Fruit fly (Drosophila melanogaster) whole organism, larva: ENCODE data around the gene mag.
"Not testable (repeated sequence)": the region's sequence is repeated elsewhere in the genome, so short reads cannot be mapped to it uniquely, and the experiment has no call there.

Experiments
- noc ChIP-seq: fragments of 200-800 bp; sonication (Bioruptor generic); optimal IDR thresholded peaks from 3 replicates; lab custom pipeline; 2019; ENCODE audit warnings: missing biosample characterization, mild to moderate bottlenecking, missing genetic modification characterization, moderate library complexity

Gene mag

DNA sequence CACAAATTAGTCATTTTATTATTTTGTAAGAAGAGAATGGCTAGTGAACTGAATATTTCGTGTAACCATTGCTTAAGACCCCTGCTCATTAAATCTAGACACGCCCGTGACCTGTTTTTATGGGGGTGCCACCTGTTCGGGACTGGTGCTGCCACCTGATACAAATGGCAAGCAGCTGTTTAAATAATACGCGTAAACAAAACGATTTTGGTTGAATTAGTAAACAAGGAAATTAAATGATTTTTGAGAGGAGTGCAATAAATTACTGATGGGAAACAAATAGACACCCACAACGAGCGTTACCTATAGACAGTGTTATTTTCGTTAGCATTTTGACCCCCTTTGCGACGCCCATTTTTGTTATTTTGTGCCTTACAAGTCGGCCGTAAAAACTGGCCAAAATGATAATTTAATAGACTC lies 14.3 kb downstream of the mag start:
- TF ChIP-seq noc (tag; lab: Kevin White, UChicago) = peak; percentile 88

DNA sequence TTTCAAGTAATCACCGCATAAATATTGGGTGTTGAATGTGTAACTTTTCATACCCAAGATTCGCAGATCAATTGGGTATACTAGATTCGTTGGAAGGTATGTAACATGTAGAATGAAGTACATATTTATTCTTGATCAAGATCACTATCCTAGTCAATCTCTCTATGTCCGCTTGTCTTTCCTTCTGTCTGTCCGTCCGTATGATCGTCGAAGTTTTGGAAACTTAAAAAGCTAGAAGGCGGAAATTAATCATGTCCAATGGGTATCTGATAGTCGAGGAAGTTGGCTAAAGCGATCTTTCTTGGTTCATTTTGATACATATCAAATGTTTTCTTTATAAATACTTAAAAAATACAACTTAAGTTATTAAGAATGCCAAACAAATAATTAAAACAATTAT lies 27.2 kb downstream of the mag start:
- TF ChIP-seq noc (tag; lab: Kevin White, UChicago) = no peak

DNA sequence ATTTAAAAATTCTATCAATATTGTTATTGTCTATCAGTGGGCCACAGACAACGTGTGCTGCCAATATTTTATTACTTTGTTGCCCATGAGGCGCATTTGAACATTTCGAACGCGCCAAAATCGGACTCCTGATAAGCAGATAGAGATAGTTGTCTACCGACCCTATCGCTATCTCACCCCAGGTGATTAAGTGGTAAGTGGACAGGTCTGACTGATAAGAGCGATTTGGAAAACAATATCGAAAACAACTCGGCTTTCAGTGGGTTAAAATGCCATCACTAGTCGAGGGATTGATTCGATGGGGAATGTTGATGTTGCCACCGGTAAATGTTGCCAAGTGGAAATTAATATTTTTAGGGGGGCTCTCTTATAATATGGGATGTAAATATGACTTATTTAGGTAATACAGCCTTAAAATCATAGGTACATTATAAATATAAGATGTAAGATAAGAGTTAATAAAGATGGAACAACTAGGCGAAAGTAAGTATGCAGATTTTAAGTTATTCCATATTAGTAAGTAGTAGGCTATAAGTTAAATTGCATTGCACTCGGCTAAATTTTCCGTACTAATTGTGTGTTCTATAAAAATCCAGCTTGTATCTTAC lies 31.1 kb downstream of the mag start, which contains the start of gene ND-39:
Gene ND-39 (plus strand): TSS at position 558 of the 608 bp plus-strand sequence.
- TF ChIP-seq noc (tag; lab: Kevin White, UChicago) = peak; percentile 18

DNA sequence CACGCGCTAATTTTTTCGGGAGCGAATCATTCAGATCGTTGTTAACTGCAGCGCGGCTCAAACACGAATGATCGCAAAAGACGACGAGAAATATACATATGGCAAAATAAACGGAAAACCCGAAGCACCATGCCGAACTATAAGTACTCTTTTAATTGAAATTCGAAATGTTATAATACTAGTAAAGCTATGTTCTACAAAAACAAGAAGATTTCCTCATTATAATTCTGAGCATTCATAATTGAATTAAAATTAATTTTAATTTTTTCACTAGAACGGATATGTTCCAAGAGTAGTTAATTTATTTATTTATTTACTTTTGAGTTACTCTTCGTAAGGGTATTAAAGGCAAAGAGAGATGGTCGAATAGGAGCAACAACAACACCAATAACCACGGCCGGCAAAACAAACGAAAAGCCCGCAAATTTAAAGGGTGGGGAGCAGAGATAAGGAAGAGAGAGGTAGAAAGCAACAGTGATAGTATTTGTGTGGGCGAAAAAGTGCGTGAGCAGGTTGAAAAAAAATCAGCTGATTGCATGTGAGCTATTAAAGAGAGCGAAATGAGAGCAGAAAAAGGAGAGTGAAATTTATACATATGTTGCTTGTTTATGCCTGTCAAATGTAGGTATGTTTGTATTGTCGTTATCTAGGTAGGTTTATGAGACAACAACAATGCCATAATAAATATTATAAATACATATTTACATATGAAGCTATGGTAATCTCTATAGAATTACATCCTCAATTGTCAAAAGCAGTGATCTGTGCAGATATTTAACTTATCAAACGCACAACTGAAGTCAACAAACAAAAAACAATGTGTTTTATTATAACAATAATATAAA lies 33.2 kb downstream of the mag start:
- TF ChIP-seq noc (tag; lab: Kevin White, UChicago) = peak; percentile 96

DNA sequence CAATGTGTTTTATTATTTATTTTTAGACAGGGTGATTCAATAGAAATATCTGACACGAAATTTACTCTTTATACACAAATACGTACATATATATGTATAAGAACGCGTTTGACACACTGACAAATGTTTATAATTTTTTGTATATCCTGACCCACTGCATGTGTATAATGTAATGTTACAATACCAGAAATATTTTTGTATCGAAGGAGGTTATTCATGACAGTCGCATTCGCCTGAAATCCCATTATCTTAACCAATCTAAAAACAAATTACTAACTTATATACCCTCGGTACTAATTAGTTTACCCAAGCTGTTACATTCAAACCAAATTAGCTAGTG lies 33.7 kb downstream of the mag start:
- no peak for TF ChIP-seq noc (tag; lab: Kevin White, UChicago)

DNA sequence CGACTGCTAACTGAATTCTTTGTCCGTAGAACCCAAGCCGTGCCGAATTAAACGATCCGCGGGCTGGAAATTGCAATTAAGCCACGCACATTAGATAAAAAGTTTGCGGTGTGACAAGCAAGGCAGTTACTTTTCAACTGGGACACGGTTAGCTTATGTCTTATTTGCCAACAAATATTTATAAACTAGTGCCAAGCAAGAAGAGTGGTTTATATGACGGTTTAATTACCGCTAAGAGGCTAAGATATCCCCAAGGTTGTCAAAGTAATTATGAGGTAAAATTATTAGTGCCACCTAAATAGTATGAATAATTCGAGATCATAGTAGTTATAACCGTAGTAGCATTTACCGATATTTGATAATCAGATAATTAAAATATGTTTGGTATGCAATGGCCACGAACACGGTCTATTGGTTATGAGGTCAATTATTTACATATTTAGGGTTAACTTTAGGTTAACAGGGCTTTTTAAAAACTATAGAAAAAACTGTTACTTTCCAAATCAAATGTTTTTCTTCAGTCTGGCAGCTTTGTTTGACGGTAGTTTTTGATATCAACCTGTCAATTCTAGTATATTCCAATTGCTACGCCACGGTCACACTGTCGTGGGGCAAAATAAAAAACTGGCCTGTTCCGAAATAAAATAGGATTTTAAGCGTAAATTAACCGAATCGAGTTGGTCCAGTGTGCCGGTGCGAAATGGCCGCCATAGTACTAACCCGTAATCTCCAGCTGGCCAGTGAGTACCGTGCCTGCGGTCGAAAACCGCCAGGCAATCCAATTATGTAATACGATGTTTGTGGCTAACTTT lies 34.5 kb downstream of the mag start, which contains the start of gene ZnT77C:
Gene ZnT77C (minus strand): TSS at position 142 of the 812 bp plus-strand sequence.
- peak; percentile 72 for TF ChIP-seq noc (tag; lab: Kevin White, UChicago)

DNA sequence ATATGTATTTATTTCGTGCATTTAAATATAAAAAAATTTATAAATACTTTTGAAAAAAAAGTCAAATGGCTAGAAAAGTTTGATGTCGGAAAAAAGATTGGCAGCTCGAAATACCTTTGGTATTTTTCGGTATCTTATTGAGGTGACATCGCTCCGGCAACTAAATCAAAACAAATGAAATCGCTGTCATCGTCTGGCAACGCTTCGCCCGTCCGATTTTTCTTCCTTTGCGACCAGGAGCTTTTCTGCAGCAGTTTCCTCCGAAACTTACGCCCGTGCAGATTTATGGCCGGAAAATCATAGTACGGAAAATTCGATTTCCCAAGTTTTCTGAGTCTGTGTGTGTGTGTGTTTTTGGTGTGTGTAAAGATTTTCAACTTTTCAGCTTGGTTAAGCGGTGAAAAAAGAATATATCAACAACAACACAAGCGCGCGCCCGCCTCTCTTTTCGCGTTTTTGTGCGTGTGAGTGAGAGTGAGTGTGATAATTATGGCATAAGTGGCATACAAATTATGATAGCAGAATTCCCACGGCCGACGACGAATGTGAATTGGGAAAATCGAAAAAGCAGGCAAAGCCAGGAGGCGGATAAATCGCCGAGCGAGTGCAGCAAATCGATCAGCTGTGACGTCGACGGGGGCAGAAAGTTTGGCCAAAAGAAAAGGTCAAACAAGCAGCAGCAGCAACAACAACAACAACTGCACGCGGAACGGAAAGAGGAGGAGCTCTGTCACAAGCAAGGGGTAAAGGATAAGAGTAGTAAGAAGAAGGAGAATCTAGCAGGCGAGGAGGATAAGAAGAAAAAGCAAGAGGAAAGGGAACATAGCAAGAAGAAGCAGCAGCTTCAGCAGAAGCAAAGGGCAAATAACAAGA lies 36.9 kb downstream of the mag start, which contains the start of gene CG32425:
Gene CG32425 (plus strand): TSS at position 200 of the 873 bp plus-strand sequence.
- TF ChIP-seq noc (tag; lab: Kevin White, UChicago) = no peak

DNA sequence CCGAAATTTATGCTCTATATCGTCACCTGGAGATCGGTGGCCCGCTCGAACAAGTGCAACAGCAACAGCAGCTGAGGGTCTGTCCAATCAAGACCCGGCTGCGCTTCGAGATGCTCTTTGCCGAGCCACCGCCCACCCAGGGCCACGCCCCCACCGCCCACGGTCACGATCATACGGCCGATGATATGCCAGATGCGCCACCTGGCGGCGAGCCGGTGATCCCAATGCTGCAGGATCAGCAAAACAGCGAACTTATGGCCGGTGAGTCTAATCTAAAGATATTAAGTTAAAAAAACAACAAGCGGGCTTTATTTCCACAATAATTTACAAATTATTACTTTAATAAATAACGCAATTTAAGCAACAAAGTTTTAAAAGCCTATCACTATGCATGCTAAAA lies 37.7 kb downstream of the mag start:
- no peak for TF ChIP-seq noc (tag; lab: Kevin White, UChicago)

DNA sequence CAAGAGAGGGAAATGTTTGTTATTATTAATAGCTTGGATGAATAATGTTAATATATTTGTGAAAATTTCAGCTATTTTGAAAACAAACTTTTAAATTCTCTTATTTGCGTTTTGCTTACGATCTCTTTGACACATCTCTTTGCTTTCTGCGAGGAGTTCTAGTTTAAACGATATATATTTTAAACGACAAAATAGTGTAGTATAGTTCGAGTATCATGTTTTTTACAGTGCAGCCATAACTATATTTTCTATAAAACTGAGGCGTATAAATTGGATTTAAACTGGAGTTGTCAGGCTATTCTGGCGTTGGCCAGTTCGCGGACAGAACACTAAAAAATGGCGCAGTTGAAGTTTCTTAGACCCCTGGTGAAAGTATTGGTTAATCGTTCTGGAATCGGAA lies 39.1 kb downstream of the mag start, which contains the start of gene CG18281:
Gene CG18281 (plus strand): TSS at position 301 of the 400 bp plus-strand sequence.
- TF ChIP-seq noc (tag; lab: Kevin White, UChicago) = not testable (repeated sequence)

DNA sequence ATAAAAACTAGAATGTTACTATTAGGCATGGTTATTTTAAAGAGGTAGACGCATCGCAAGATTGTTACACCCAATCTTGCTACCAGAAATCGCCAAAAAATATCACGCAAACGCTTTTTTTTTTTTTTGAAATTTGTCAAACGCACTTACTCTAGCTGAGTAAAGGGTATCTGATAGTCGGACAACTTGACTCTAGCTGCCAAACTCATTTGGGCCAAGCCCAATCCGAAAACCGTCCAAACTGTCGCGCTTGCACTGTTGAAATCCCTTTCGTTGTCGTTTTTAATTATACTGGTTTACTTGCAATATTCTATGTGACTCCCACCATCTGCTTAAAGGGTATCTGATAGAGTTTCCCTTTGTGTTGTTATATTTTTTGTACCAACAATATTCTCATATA lies 42.8 kb downstream of the mag start:
- no peak for TF ChIP-seq noc (tag; lab: Kevin White, UChicago)

DNA sequence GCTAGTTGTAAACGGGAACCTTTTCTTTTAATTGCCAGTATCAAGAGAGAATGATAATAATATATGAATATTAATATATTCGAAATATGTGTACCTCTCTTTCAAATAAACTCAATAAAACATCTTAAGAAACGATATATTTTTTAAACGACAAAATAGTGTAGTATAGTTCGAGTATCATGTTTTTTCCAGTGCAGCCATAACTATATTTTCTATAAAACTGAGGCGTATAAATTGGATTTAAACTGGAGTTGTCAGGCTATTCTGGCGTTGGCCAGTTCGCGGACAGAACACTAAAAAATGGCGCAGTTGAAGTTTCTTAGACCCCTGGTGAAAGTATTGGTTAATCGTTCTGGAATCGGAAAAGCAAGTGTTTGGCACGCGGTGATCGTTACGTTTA lies 43.4 kb downstream of the mag start, which contains the start of gene CG17637:
Gene CG17637 (plus strand): TSS at position 301 of the 400 bp plus-strand sequence.
- TF ChIP-seq noc (tag; lab: Kevin White, UChicago) = not testable (repeated sequence)

DNA sequence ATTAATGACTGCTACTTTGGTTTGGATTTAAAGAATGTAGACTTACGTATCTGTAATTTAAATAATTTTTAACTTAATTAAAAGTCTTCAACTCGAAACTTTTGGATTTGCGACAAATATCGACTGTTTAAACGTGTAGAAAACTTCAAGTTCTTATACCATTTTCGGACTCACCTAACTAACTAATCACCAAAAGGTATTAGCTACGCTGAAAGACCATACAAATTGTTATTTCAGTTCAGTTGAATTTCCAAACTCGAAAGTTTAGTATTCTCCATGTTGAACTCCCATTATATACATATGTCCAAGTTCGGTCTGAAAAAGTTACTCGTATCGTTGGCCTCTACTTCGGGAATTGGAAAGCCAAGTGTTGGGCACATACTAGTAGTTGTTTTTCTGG lies 45.2 kb downstream of the mag start, which contains the start of gene CG5078:
Gene CG5078 (plus strand): TSS at position 301 of the 400 bp plus-strand sequence.
- TF ChIP-seq noc (tag; lab: Kevin White, UChicago) = no peak

DNA sequence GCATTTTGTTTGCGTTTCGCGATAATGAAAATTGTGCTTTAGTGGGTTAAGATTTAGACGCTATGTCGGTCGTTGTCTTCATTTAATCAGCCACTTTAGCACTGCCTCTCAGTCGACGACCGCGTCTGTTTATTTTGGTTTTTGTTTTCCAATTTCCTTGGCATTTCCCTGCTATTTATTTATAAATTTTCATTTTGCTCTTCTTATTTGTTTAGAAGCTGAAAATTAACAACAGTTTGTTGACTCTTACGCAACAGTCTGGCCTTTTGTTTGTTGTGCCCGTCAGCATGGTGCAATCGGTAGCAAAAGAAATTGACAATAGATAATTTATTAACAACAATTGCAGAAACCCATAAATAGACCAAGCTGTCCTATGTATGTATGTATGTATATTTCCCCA lies 47.1 kb downstream of the mag start:
- no peak for TF ChIP-seq noc (tag; lab: Kevin White, UChicago)

DNA sequence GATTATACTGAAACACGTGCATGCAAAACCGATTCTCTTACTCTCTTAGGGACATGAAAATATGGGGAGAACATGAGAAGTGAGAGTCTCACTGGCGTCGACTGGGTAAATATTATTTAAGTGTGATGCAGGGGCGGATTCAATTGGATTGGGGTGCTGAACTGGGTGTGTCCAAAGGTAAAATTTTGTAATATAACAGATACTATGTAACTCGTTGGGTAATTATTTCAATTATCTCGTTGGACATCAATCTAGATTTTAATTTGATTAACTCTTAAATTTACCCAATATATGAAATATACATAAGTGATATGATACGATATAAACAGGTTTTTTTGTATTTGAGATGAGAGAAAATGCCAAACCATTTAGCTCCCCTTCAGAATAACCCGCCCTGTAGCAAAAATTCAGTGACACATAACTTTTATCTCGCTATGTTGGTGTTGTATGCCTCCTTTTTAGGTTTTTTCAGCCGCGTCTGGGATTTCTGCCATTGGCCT lies 47.7 kb downstream of the mag start:
- TF ChIP-seq noc (tag; lab: Kevin White, UChicago) = peak; percentile 99
